Fruit fly (Drosophila melanogaster) whole organism, embryonic: ENCODE data around the gene CG16984.

Experiments used
- Hr39 ChIP-seq: fragments of >200 bp; optimal IDR thresholded peaks from 2 replicates; lab custom pipeline; 2017
- Lpt ChIP-seq: fragments of >200 bp; optimal IDR thresholded peaks from 2 replicates; lab custom pipeline; 2018; ENCODE audit warnings: missing biosample characterization, missing genetic modification characterization
- NFAT ChIP-seq: fragments of 200-800 bp; sonication (Bioruptor generic); IDR thresholded peaks from 2 replicates; pipeline ENCODE4 v1.3.6; 2022; ENCODE audit warnings: missing biosample characterization, missing genetic modification characterization
- Neu2 ChIP-seq: fragments of 200-800 bp; sonication (Bioruptor generic); optimal IDR thresholded peaks from 3 replicates; lab custom pipeline; 2016; ENCODE audit warnings: missing biosample characterization, missing genetic modification characterization, borderline replicate concordance
- Rfx ChIP-seq: fragments of 200-800 bp; sonication (Bioruptor generic); IDR thresholded peaks from 2 replicates; pipeline ENCODE4 v1.3.6; 2022; ENCODE audit warnings: missing biosample characterization, missing genetic modification characterization
- bab2 ChIP-seq: fragments of 200-800 bp; sonication (Bioruptor generic); optimal IDR thresholded peaks from 2 replicates; lab custom pipeline; 2016; ENCODE audit warnings: missing biosample characterization, missing genetic modification characterization
- bowl ChIP-seq: fragments of 200-800 bp; sonication (Bioruptor generic); IDR thresholded peaks from 2 replicates; pipeline ENCODE4 v1.3.6; 2022; ENCODE audit warnings: missing biosample characterization, missing genetic modification characterization
- knrl ChIP-seq: fragments of 200-800 bp; sonication (Bioruptor generic); IDR thresholded peaks from 3 replicates; pipeline ENCODE4 v1.3.6; 2022; ENCODE audit warnings: missing biosample characterization, missing genetic modification characterization; ENCODE audit not compliant: partially characterized antibody
- lola ChIP-seq, 3 experiments: fragments of >200 bp in 2 of 3; fragments of 200-800 bp in 1 of 3; sonication (Bioruptor generic) in 1 of 3; optimal IDR thresholded peaks; 2 replicates each; lab custom pipeline; 2017 to 2019; ENCODE audit warnings: missing biosample characterization in 3 of 3, missing genetic modification characterization in 3 of 3, mild to moderate bottlenecking in 1 of 3, moderate library complexity in 1 of 3

- no peak for TF ChIP-seq bowl (GFP tag; lab: Robert Waterston, UW)
- no peak for TF ChIP-seq Lpt (GFP tag; lab: Kevin White, UChicago)
- no peak for TF ChIP-seq Hr39 (lab: Kevin White, UChicago)
- no peak for TF ChIP-seq bab2
- TF ChIP-seq NFAT (GFP tag; lab: Robert Waterston, UW): no peak
- no peak for TF ChIP-seq Neu2 (GFP tag; lab: Kevin White, UChicago)
- TF ChIP-seq lola (GFP tag; optimal IDR thresholded peaks at IDR 0.05; lab: Kevin White, UChicago): no peak
- TF ChIP-seq Rfx (GFP tag; lab: Robert Waterston, UW): no peak; the same call in 1 of the 2 replicates
- TF ChIP-seq knrl: no peak
These were observed 42.4 kb upstream of the CG16984 start for dm6 chr3L:2552844-2553839.
